Worm (Caenorhabditis elegans): ENCODE results near the gene Y38E10A.33.

Gene Y38E10A.33

ce11 chrII:12657620-12658019 is 21.8 kb downstream of the Y38E10A.33 start:
- TF ChIP-seq pha-4 (tag; optimal IDR thresholded peaks at IDR 0.05) (no peak), unc-120 (tag; optimal IDR thresholded peaks at IDR 0.05; ENCODE audit: poor library complexity, severe bottlenecking) (no peak), ceh-83 (GFP tag; optimal IDR thresholded peaks at IDR 0.05) (no peak), cnd-1 (tag; optimal IDR thresholded peaks at IDR 0.05) (no peak), nhr-12 (tag; optimal IDR thresholded peaks at IDR 0.05) (no peak), tbx-8 (GFP tag; optimal IDR thresholded peaks at IDR 0.05) (no peak), ztf-11 (tag; optimal IDR thresholded peaks at IDR 0.05) (no peak), bed-3 (GFP tag; optimal IDR thresholded peaks at IDR 0.05) (no peak), sem-2 (GFP tag; optimal IDR thresholded peaks at IDR 0.05) (no peak), mls-2 (tag; optimal IDR thresholded peaks at IDR 0.05) (no peak), nhr-2 (tag; optimal IDR thresholded peaks at IDR 0.05) (no peak), ces-1 (GFP tag; optimal IDR thresholded peaks at IDR 0.05) (no peak), mab-5 (tag; optimal IDR thresholded peaks at IDR 0.05) (no peak)

- TF ChIP-seq unc-62 (GFP tag; optimal IDR thresholded peaks at IDR 0.05) (no peak), M03D4.4 (tag; optimal IDR thresholded peaks at IDR 0.05) (no peak), lin-32 (GFP tag; optimal IDR thresholded peaks at IDR 0.05) (no peak), lin-13 (tag; optimal IDR thresholded peaks at IDR 0.05) (no peak), bed-3 (GFP tag; optimal IDR thresholded peaks at IDR 0.05) (no peak), cnd-1 (tag; optimal IDR thresholded peaks at IDR 0.05) (no peak), hlh-1 (tag; optimal IDR thresholded peaks at IDR 0.05) (no peak), ceh-43 (GFP tag; optimal IDR thresholded peaks at IDR 0.05) (no peak), nhr-237 (tag; optimal IDR thresholded peaks at IDR 0.05) (no peak), nhr-28 (tag; optimal IDR thresholded peaks at IDR 0.05) (no peak), elt-1 (tag; optimal IDR thresholded peaks at IDR 0.05; ENCODE audit: borderline replicate concordance, insufficient read depth) (no peak), ceh-83 (GFP tag; optimal IDR thresholded peaks at IDR 0.05) (no peak), pha-4 (tag; optimal IDR thresholded peaks at IDR 0.05) (no peak)
Observed at ce11 chrII:12655816-12656215, 23.6 kb downstream of the Y38E10A.33 start.

DNA sequence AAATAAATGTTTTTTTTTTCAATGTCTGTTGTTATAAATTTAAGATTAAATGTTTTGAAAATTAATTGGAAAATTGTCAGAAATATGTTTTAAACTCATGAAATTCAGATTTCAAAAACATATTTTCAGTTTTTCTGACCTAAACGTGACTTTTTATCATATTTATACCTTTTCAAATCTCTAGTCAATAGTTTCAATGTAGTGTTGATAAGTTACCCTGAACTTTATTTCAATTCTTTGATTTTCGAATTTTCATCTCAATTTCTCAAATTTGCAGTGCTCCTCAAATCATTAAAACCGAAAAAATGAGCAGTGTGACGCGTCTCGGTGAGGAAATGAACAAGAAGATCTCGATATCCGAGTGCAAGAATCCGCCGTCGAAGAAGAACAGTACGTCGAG is 25.0 kb downstream of the Y38E10A.33 start, which contains the start of gene rgs-4:
Gene rgs-4, plus strand, starts transcription at position 301 of the 400 bp plus-strand sequence.
- no peak for TF ChIP-seq drap-1 (GFP tag; optimal IDR thresholded peaks at IDR 0.05)
- TF ChIP-seq elt-3 (tag; optimal IDR thresholded peaks at IDR 0.05) = no peak
- TF ChIP-seq nhr-12 (tag; optimal IDR thresholded peaks at IDR 0.05) = no peak
- no peak for TF ChIP-seq lin-32 (GFP tag; optimal IDR thresholded peaks at IDR 0.05)
- TF ChIP-seq lin-13 (tag; optimal IDR thresholded peaks at IDR 0.05) = no peak
- TF ChIP-seq pha-4 (tag; optimal IDR thresholded peaks at IDR 0.05) = no peak

DNA sequence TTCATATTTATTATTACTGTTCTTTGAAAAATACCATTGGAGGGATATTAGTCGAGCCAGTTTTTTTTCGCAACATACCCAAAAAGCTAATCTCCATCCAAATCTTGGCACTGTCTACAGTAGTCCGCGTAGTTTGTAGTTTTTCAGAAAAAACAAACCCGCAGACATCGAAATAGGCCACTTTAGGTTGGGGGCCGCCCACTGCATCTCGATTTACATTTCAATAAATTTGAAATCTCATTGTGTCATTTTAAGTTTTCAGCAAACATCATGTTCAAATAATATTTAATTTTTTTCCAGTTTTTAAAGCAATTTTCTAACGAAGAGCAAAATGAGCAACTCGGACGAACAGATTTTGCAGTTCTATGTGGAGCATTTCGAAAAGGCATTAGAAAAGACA is 39.1 kb downstream of the Y38E10A.33 start, which contains the start of gene nhr-235:
Gene nhr-235, plus strand, starts transcription at position 301 of the 400 bp plus-strand sequence.
- no peak for TF ChIP-seq elt-1 (tag; optimal IDR thresholded peaks at IDR 0.05; ENCODE audit: borderline replicate concordance, insufficient read depth)
- TF ChIP-seq tbx-8 (GFP tag; optimal IDR thresholded peaks at IDR 0.05) = no peak
- TF ChIP-seq ztf-11 (tag; optimal IDR thresholded peaks at IDR 0.05) = no peak
- TF ChIP-seq ceh-43 (GFP tag; optimal IDR thresholded peaks at IDR 0.05) = no peak
- TF ChIP-seq bed-3 (GFP tag; optimal IDR thresholded peaks at IDR 0.05) = no peak

DNA sequence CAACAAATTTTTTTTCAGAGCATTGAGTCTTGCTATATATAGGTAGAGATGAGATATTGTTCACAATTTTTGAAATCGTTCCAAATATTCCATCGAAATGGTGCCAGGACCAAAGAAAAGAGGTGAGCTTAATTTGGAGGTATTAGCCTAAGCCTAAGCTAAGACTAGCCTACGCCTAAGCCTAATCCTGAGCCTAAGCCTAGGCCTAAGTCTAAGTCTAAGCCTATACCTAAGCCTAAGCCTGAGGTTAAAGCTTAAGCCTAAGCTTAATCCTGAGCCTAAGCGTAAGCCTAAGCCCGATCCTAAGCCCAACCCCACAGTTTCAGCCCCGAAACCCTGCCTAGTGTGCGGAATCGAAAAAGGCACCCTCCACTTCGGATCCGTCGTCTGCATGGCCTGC is 42.8 kb downstream of the Y38E10A.33 start, which contains the start of gene nhr-234:
Gene nhr-234, plus strand, starts transcription at position 77 of the 400 bp plus-strand sequence.
- TF ChIP-seq unc-39 (tag; optimal IDR thresholded peaks at IDR 0.05) (no peak), elt-1 (tag; optimal IDR thresholded peaks at IDR 0.05; ENCODE audit: borderline replicate concordance, insufficient read depth) (no peak), sptf-1 (tag; optimal IDR thresholded peaks at IDR 0.05) (no peak), drap-1 (GFP tag; optimal IDR thresholded peaks at IDR 0.05) (no peak), mls-2 (tag; optimal IDR thresholded peaks at IDR 0.05) (no peak), snpc-4 (tag; optimal IDR thresholded peaks at IDR 0.05) (no peak), nhr-28 (tag; optimal IDR thresholded peaks at IDR 0.05) (no peak)

DNA sequence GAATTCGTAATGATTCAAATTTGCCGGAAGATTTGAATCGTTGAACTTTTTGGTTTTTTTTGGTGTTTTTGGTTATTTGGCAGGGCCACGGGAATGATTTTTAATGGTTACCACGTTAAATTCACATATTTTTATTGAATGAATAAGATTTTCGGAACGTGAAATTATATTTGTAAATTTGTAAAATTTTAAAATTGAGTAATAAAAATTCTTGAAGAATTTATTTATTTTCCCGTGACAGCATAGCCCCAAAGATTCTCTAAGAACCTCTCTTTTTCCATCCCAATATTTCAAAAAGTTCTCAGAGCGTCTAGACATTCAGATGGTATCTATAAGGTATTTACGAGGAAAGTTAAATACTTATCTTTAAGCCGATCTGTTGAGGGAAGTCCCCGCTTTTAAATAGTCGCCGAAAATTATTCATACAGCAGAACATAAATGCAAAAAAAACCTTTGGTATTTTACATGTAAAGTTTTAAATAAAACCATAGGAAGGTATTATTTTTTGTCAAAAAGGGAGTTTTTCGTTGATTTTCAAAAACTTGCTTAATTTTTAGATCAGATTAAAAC is 44.6 kb downstream of the Y38E10A.33 start, which contains the start of gene Y38E10A.17:
Gene Y38E10A.17, minus strand, starts transcription at position 51 of the 570 bp plus-strand sequence.
- TF ChIP-seq pha-4 (tag; optimal IDR thresholded peaks at IDR 0.05) (no peak), bed-3 (GFP tag; optimal IDR thresholded peaks at IDR 0.05) (no peak), tbx-8 (GFP tag; optimal IDR thresholded peaks at IDR 0.05) (no peak), ces-1 (GFP tag; optimal IDR thresholded peaks at IDR 0.05) (no peak), mep-1 (tag; optimal IDR thresholded peaks at IDR 0.05) (no peak), nhr-28 (tag; optimal IDR thresholded peaks at IDR 0.05) (no peak), cnd-1 (tag; optimal IDR thresholded peaks at IDR 0.05) (no peak), lin-32 (GFP tag; optimal IDR thresholded peaks at IDR 0.05) (no peak), mab-5 (tag; optimal IDR thresholded peaks at IDR 0.05) (no peak), ceh-39 (tag; optimal IDR thresholded peaks at IDR 0.05) (no peak), drap-1 (GFP tag; optimal IDR thresholded peaks at IDR 0.05) (no peak), ceh-83 (GFP tag; optimal IDR thresholded peaks at IDR 0.05) (no peak), lin-13 (tag; optimal IDR thresholded peaks at IDR 0.05) (no peak)
